Worm (Caenorhabditis elegans) whole organism, midembryonic: ENCODE results near the gene C14E2.1.

ENCODE experiments used
- T22C8.4 ChIP-seq: fragments of 200-800 bp; sonication (Bioruptor generic); IDR thresholded peaks from 2 replicates; pipeline ENCODE4 v1.3.6; 2022; ENCODE audit warnings: missing genetic modification characterization, missing compliant biosample characterization
- cog-1 ChIP-seq: sonication (generic microtip); optimal IDR thresholded peaks from 2 replicates; lab custom pipeline; 2016; ENCODE audit warnings: missing genetic modification characterization, missing compliant biosample characterization
- flt-1 ChIP-seq: fragments of 200-800 bp; sonication (Bioruptor generic); IDR thresholded peaks from 2 replicates; pipeline ENCODE4 v1.3.6; 2022; ENCODE audit warnings: missing genetic modification characterization, missing compliant biosample characterization
- klf-2 ChIP-seq: fragments of 200-800 bp; sonication (Bioruptor generic); conservative IDR thresholded peaks from 2 replicates; pipeline ENCODE4 v1.3.6; 2022; ENCODE audit warnings: missing genetic modification reagents, missing genetic modification characterization, missing compliant biosample characterization
- med-1 ChIP-seq: sonication (generic microtip); optimal IDR thresholded peaks from 2 replicates; lab custom pipeline; 2017; ENCODE audit warnings: missing genetic modification characterization, mild to moderate bottlenecking, missing compliant biosample characterization, antibody characterized with exemption, missing genetic modification reagents; ENCODE audit not compliant: insufficient read depth
- ref-1 ChIP-seq: fragments of 200-800 bp; sonication (Bioruptor generic); conservative IDR thresholded peaks from 2 replicates; pipeline ENCODE4 v1.3.6; 2022; ENCODE audit warnings: missing genetic modification reagents, missing genetic modification characterization, missing compliant biosample characterization
- tab-1 ChIP-seq: fragments of 200-800 bp; sonication (Bioruptor generic); IDR thresholded peaks from 2 replicates; pipeline ENCODE4 v1.3.6; 2022; ENCODE audit warnings: missing genetic modification characterization, missing compliant biosample characterization
- ztf-23 ChIP-seq: fragments of 200-800 bp; sonication (Bioruptor generic); IDR thresholded peaks from 2 replicates; pipeline ENCODE4 v1.3.6; 2022; ENCODE audit warnings: missing genetic modification reagents, missing genetic modification characterization, missing compliant biosample characterization
- ztf-29 ChIP-seq: fragments of 200-800 bp; sonication (Bioruptor generic); IDR thresholded peaks from 2 replicates; pipeline ENCODE4 v1.3.6; 2022; ENCODE audit warnings: missing genetic modification reagents, missing genetic modification characterization, missing compliant biosample characterization

Gene C14E2.1

ce11 chrX:1853596-1853995 is 27.3 kb downstream of the C14E2.1 start, which contains the start of gene T26C11.9:
TSS of gene T26C11.9 (minus strand) at chrX:1853849.
- TF ChIP-seq klf-2 (no peak), T22C8.4 (GFP tag; lab: Robert Waterston, UW) (peak; percentile 39; the same call in 1 of the 2 replicates)

DNA sequence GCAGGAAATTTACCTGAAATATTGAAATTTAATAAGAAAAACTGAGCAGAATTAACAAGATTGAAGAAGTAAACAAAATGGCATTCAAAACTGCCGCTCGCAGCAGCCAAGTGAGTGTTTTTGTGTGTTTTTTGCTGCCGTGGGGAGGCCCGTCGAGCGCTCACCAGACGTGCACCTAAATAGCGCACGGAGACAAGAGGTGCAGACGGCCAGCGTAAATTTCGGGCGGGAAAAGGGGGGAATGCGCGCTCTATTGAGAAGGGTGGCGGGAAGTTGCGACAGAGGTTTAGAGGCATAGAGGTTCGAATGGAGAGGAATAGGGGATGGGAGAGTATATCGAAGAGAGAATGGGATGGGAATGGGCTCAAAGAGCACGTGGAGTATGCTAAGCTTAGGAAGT is 29.9 kb downstream of the C14E2.1 start, which contains the start of gene ceh-39:
Gene ceh-39, minus strand, starts transcription at position 13 of the 400 bp plus-strand sequence.
- TF ChIP-seq tab-1 (GFP tag; lab: Robert Waterston, UW) (0 out of 2 replicates have a peak, but pooled peaks have one; percentile 56), cog-1 (peak; percentile 40), ref-1 (no peak), T22C8.4 (GFP tag; lab: Robert Waterston, UW) (no peak), flt-1 (GFP tag; lab: Robert Waterston, UW) (peak; percentile 65; the same call in 1 of the 2 replicates), klf-2 (no peak), ztf-23 (GFP tag; lab: Robert Waterston, UW) (peak; percentile 36; the same call in 1 of the 2 replicates), ztf-29 (GFP tag; lab: Robert Waterston, UW) (no peak), med-1 (GFP tag; lab: Kevin White, UChicago) (no peak)

DNA sequence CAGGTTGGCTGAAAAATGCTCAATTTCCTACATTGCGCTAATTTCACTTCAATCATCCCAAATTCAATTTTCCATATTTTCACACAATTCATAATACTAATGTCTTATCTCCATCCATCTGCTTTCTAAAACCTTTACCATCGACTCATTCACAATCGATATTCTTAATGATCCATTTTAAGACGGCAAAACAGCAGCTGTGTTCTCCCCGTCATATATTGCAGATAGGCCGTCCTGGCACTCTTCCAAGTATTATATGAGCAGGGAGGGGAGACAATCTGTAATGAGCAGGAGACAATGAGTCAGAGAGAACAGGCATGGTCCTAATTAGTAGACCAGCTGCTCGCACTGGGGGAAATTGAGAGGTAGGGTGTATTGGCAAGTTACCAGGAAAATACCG is 31.5 kb downstream of the C14E2.1 start:
- TF ChIP-seq T22C8.4 (GFP tag; lab: Robert Waterston, UW) (no peak), med-1 (GFP tag; lab: Kevin White, UChicago) (no peak), ref-1 (no peak), cog-1 (no peak), tab-1 (GFP tag; lab: Robert Waterston, UW) (no peak), klf-2 (no peak), ztf-29 (GFP tag; lab: Robert Waterston, UW) (no peak), ztf-23 (GFP tag; lab: Robert Waterston, UW) (no peak), flt-1 (GFP tag; lab: Robert Waterston, UW) (no peak)

DNA sequence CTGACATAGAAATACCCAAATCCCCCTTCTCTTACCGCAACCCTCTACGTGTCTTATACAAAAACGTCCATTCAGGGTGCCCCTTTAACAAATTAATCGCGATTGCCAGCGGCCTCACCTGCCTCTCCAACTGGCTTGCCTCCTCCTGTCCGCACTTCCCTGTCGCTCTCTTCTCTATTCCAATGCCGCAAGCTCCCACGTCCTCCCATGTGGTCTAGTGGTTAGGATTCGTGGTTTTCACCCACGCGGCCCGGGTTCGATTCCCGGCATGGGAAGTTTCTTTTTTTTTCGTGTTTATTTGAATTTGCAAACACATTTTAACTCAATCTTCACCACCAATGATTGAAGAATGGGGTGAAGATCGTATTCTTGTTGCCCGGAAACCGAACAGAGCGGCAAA is 32.4 kb downstream of the C14E2.1 start:
- peak; percentile 88 for TF ChIP-seq ztf-29 (GFP tag; lab: Robert Waterston, UW)
- TF ChIP-seq T22C8.4 (GFP tag; lab: Robert Waterston, UW), result peak; percentile 76
- peak; percentile 78 for TF ChIP-seq ref-1
- TF ChIP-seq klf-2, result peak; percentile 79; the same call in 1 of the 2 replicates
- TF ChIP-seq med-1 (GFP tag; lab: Kevin White, UChicago), result peak; percentile 69
- TF ChIP-seq ztf-23 (GFP tag; lab: Robert Waterston, UW), result peak; percentile 90
- TF ChIP-seq cog-1, result peak; percentile 61
- peak; percentile 92 for TF ChIP-seq tab-1 (GFP tag; lab: Robert Waterston, UW)
- peak; percentile 94 for TF ChIP-seq flt-1 (GFP tag; lab: Robert Waterston, UW)

DNA sequence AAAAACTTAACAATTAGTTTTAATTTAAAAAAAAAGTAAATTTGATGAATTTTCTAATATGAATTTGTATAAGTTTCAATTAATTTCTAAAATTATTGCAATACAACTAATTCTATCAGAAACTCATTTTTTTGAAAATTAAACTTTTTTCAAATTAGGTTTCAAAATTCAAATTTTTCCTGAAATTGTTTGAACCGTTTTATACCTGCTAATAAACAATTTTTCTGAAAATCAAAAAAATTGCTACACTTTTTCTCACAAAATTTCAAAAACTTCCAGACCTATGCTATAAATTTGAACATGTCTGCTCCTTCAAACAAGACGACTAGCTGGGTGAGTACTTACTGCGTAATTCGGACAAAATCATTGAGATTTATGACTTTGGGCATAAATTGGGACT is 34.2 kb downstream of the C14E2.1 start, which contains the start of gene T26C11.8:
Gene T26C11.8, plus strand, starts transcription at position 301 of the 400 bp plus-strand sequence.
- TF ChIP-seq cog-1 (no peak), flt-1 (GFP tag; lab: Robert Waterston, UW) (no peak), klf-2 (no peak), ztf-29 (GFP tag; lab: Robert Waterston, UW) (no peak), ztf-23 (GFP tag; lab: Robert Waterston, UW) (no peak), T22C8.4 (GFP tag; lab: Robert Waterston, UW) (no peak), med-1 (GFP tag; lab: Kevin White, UChicago) (no peak), tab-1 (GFP tag; lab: Robert Waterston, UW) (no peak), ref-1 (no peak)

DNA sequence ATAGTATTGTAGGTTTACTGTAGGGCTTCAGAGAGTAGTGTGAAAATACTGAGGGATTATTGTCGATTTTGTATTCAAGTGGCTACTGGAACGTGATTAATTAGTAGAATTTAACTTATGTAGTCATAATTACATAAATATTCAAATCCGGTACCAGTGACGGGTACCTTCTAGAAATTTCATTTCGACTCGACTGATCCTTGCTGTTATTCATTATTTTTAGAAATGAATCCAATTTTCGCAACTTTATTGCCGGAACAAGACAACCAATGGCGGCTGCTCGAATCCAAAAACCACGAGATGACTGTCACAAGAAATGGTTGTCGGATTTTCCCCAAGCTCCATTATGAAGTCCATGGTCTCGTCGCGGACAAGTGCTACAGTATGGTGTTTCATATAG is 38.7 kb downstream of the C14E2.1 start, which contains the start of gene tbx-41:
Gene tbx-41, plus strand, starts transcription at position 301 of the 400 bp plus-strand sequence.
- TF ChIP-seq med-1 (GFP tag; lab: Kevin White, UChicago) (no peak), ref-1 (no peak), ztf-29 (GFP tag; lab: Robert Waterston, UW) (no peak), flt-1 (GFP tag; lab: Robert Waterston, UW) (no peak), T22C8.4 (GFP tag; lab: Robert Waterston, UW) (no peak), cog-1 (no peak), tab-1 (GFP tag; lab: Robert Waterston, UW) (no peak), klf-2 (no peak), ztf-23 (GFP tag; lab: Robert Waterston, UW) (no peak)

DNA sequence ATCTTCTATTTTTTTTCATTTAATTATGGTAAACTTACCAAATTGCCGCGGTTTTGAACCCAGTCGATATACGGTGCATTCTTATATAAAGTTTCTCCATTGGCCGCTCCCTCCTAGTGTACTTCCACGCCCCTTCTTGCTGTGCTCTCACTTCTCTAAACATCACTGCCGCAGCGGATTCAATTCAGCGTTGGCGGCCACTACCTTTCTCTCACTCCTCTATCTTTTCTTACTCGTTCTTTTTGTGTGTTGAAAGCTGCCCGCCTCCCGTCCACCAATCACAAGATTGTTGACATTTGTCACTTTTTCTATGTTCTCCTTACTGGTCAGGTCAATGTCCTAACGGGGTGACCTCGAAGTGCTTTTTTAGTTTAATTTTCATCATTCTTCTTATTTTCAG is 44.7 kb downstream of the C14E2.1 start:
- TF ChIP-seq med-1 (GFP tag; lab: Kevin White, UChicago), result no peak
- TF ChIP-seq ztf-29 (GFP tag; lab: Robert Waterston, UW), result no peak
- no peak for TF ChIP-seq flt-1 (GFP tag; lab: Robert Waterston, UW)
- no peak for TF ChIP-seq T22C8.4 (GFP tag; lab: Robert Waterston, UW)
- no peak for TF ChIP-seq ztf-23 (GFP tag; lab: Robert Waterston, UW)
- TF ChIP-seq tab-1 (GFP tag; lab: Robert Waterston, UW), result no peak
- TF ChIP-seq ref-1, result no peak
- TF ChIP-seq klf-2, result no peak
- no peak for TF ChIP-seq cog-1
